Fruit fly (Drosophila melanogaster): Measurements from ENCODE around the gene Ibf2.

Gene Ibf2

dm6 chr3R:9220064-9220864, 38.0 kb downstream of the Ibf2 start (continued):
- peak; percentile 38 for TF ChIP-seq CG2116 (GFP tag; optimal IDR thresholded peaks at IDR 0.05)
- peak; percentile 25 for TF ChIP-seq bcd (GFP tag; optimal IDR thresholded peaks at IDR 0.05)
- peak; percentile 4 for TF ChIP-seq trem (tag; optimal IDR thresholded peaks at IDR 0.05)
- TF ChIP-seq sqz (GFP tag; optimal IDR thresholded peaks at IDR 0.05), result peak; percentile 94
- peak; percentile 70 for TF ChIP-seq slbo (GFP tag; IDR thresholded peaks at IDR 0.05)
- peak; percentile 30 for TF ChIP-seq fd3F (GFP tag; optimal IDR thresholded peaks at IDR 0.05)
- TF ChIP-seq Aef1 (GFP tag; IDR thresholded peaks at IDR 0.05), result peak; percentile 31; the same call in 1 of the 3 replicates
- TF ChIP-seq BEAF-32 (GFP tag; optimal IDR thresholded peaks at IDR 0.05), result no peak
- TF ChIP-seq Blimp-1 (GFP tag; optimal IDR thresholded peaks at IDR 0.05), result peak; percentile 20
- peak; percentile 10 for TF ChIP-seq en (GFP tag; optimal IDR thresholded peaks at IDR 0.05)
- peak; percentile 36 for TF ChIP-seq unpg (GFP tag; optimal IDR thresholded peaks at IDR 0.05)
- TF ChIP-seq btn (GFP tag; optimal IDR thresholded peaks at IDR 0.05), result no peak
- TF ChIP-seq CG12659 (GFP tag; optimal IDR thresholded peaks at IDR 0.05), result peak; percentile 25
- no peak for TF ChIP-seq onecut (GFP tag; IDR thresholded peaks at IDR 0.05)
- peak; percentile 24 for TF ChIP-seq org-1 (GFP tag; optimal IDR thresholded peaks at IDR 0.05)
- TF ChIP-seq CG6254 (GFP tag; optimal IDR thresholded peaks at IDR 0.05), result peak; percentile 18
- peak; percentile 89 for TF ChIP-seq Med (GFP tag)
- peak; percentile 5 for TF ChIP-seq CG13624 (GFP tag; optimal IDR thresholded peaks at IDR 0.05)
- peak; percentile 44 for TF ChIP-seq CG7839 (tag; optimal IDR thresholded peaks at IDR 0.05)
- TF ChIP-seq oc (tag; optimal IDR thresholded peaks at IDR 0.05), result peak; percentile 2
- peak; percentile 74 for TF ChIP-seq lilli (GFP tag; optimal IDR thresholded peaks at IDR 0.05)
- peak; percentile 46 for TF ChIP-seq zf30C (GFP tag; optimal IDR thresholded peaks at IDR 0.05)
- TF ChIP-seq hbn (GFP tag; IDR thresholded peaks at IDR 0.05; ENCODE audit: partially characterized antibody), result no peak
- TF ChIP-seq ham (GFP tag; IDR thresholded peaks at IDR 0.05), result no peak
- peak; percentile 35 for TF ChIP-seq NfI (GFP tag; optimal IDR thresholded peaks at IDR 0.05)
- no peak for TF ChIP-seq toy (GFP tag; IDR thresholded peaks at IDR 0.05)
- TF ChIP-seq scrt (GFP tag; optimal IDR thresholded peaks at IDR 0.05), result peak; percentile 36
- peak; percentile 32 for TF ChIP-seq dmrt99B (tag; optimal IDR thresholded peaks at IDR 0.05)
- no peak for TF ChIP-seq CG15696 (tag; optimal IDR thresholded peaks at IDR 0.05)
- peak; percentile 72 for TF ChIP-seq Dbx (GFP tag; IDR thresholded peaks at IDR 0.05)

dm6 chr3R:9217607-9218006, 40.7 kb downstream of the Ibf2 start:
- no peak for TF ChIP-seq CG10147 (GFP tag; optimal IDR thresholded peaks at IDR 0.05)
- no peak for TF ChIP-seq CG4707 (GFP tag; optimal IDR thresholded peaks at IDR 0.05)
- TF ChIP-seq Blimp-1 (GFP tag; optimal IDR thresholded peaks at IDR 0.05), result peak; percentile 98

- TF ChIP-seq CG31224 (GFP tag; IDR thresholded peaks at IDR 0.05), result no peak
- TF ChIP-seq hth (optimal IDR thresholded peaks at IDR 0.05), result no peak
- no peak for TF ChIP-seq sens-2 (GFP tag; IDR thresholded peaks at IDR 0.05)
- TF ChIP-seq cg (GFP tag; optimal IDR thresholded peaks at IDR 0.05), result peak; percentile 27
- no peak for TF ChIP-seq CG4282 (GFP tag; optimal IDR thresholded peaks at IDR 0.05)
- TF ChIP-seq Dref (GFP tag; IDR thresholded peaks at IDR 0.05), result no peak
- no peak for TF ChIP-seq D (optimal IDR thresholded peaks at IDR 0.05)
- no peak for TF ChIP-seq D (GFP tag; optimal IDR thresholded peaks at IDR 0.05)
- TF ChIP-seq vfl (GFP tag; optimal IDR thresholded peaks at IDR 0.05), result no peak
- TF ChIP-seq ro (GFP tag; IDR thresholded peaks at IDR 0.05), result no peak
- peak; percentile 31 for TF ChIP-seq CG6254 (GFP tag; optimal IDR thresholded peaks at IDR 0.05)
- TF ChIP-seq Sin3A (optimal IDR thresholded peaks at IDR 0.05), result no peak
- TF ChIP-seq bab2 (GFP tag; optimal IDR thresholded peaks at IDR 0.05), result no peak
- TF ChIP-seq fd102C (GFP tag; optimal IDR thresholded peaks at IDR 0.05), result no peak
- TF ChIP-seq CG6689 (GFP tag; IDR thresholded peaks at IDR 0.05), result no peak
- peak; percentile 24 for TF ChIP-seq CG2875 (GFP tag; optimal IDR thresholded peaks at IDR 0.05)
- TF ChIP-seq lilli (GFP tag; optimal IDR thresholded peaks at IDR 0.05), result no peak
- no peak for TF ChIP-seq CG12071 (GFP tag; optimal IDR thresholded peaks at IDR 0.05)
- peak; percentile 84 for TF ChIP-seq CG33557 (GFP tag; optimal IDR thresholded peaks at IDR 0.05)
Measured at dm6 chr3R:9215551-9215950, 42.8 kb downstream of the Ibf2 start.

Measured in whole organism, embryonic.